Fruit fly (Drosophila melanogaster): Measurements from ENCODE around the gene CHKov1.

CHKov1 gene

DNA sequence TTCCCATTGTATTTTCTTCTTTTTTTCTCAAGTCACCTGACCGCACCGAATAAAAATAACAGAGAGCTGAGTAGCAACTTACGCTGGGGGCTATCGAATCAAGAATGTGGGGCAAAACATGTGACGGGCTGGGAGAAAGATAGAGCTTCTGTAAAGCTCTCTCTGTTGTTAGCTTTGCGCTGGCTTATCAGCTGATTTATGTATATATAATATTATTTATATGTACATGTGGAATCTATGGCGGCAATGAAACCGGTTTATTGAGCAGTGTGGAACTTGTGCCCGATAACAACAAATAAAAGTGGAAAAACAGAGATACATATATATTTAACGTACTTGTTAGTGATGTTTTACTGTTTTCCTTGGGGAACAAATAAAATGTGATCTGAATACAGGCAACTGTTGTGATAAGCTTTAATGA is 36.2 kb downstream of the CHKov1 start, which contains the start of gene CG31098:
CG31098 (minus strand) TSS at position 114 of the 421 bp plus-strand sequence.
- peak; percentile 64 for TF ChIP-seq h (GFP tag; optimal IDR thresholded peaks at IDR 0.05)
- TF ChIP-seq sage (GFP tag; optimal IDR thresholded peaks at IDR 0.05), result peak; percentile 67
- TF ChIP-seq Mio (GFP tag; optimal IDR thresholded peaks at IDR 0.05), result no peak
- TF ChIP-seq CrebA (GFP tag; optimal IDR thresholded peaks at IDR 0.05; ENCODE audit: borderline replicate concordance), result peak; percentile 93
- peak; percentile 21 for TF ChIP-seq rgr (GFP tag; optimal IDR thresholded peaks at IDR 0.05)
- no peak for TF ChIP-seq Dfd (GFP tag; optimal IDR thresholded peaks at IDR 0.05)
- TF ChIP-seq psq (GFP tag; optimal IDR thresholded peaks at IDR 0.05), result no peak
- peak; percentile 74 for TF ChIP-seq brk (GFP tag; optimal IDR thresholded peaks at IDR 0.05)
- no peak for TF ChIP-seq dmrt93B (GFP tag; optimal IDR thresholded peaks at IDR 0.05)
- no peak for TF ChIP-seq N (GFP tag; optimal IDR thresholded peaks at IDR 0.05)
- no peak for TF ChIP-seq lola (GFP tag; optimal IDR thresholded peaks at IDR 0.05)
- no peak for TF ChIP-seq CG32264 (GFP tag; optimal IDR thresholded peaks at IDR 0.05)
- peak; percentile 16 for TF ChIP-seq OdsH (GFP tag; optimal IDR thresholded peaks at IDR 0.05)
- peak; percentile 85 for TF ChIP-seq Rel (GFP tag; optimal IDR thresholded peaks at IDR 0.05)
- no peak for TF ChIP-seq Rel (tag; optimal IDR thresholded peaks at IDR 0.05)
- TF ChIP-seq tai (GFP tag; optimal IDR thresholded peaks at IDR 0.05), result no peak
- no peak for TF ChIP-seq Myc (optimal IDR thresholded peaks at IDR 0.05)

DNA sequence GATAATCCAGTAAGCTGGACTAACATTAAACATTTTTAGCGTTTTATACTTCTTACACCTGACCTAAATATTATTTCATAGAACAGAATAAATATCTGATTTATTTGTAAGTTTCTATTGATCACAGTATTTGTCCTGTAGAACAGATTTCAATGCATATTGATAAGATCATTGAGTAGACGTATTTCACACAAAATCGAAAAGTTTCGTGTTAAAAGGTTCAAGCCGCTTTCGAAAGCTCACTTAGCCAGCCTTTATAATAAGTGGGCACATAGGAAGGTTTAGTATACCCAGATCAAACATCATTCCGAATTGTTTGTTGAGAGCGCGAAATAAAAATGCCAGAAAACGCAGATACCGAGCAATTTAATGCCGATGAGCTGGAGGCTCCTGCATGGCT is 39.5 kb downstream of the CHKov1 start, which contains the start of gene CG11893:
CG11893 (plus strand) TSS at position 301 of the 400 bp plus-strand sequence.
- TF ChIP-seq pan (optimal IDR thresholded peaks at IDR 0.05) (no peak), brk (GFP tag; optimal IDR thresholded peaks at IDR 0.05) (no peak), Vsx2 (GFP tag; optimal IDR thresholded peaks at IDR 0.05; ENCODE audit: partially characterized antibody) (no peak), rgr (GFP tag; optimal IDR thresholded peaks at IDR 0.05) (no peak), usp (GFP tag; optimal IDR thresholded peaks at IDR 0.05) (no peak), GATAd (GFP tag; optimal IDR thresholded peaks at IDR 0.05) (no peak), sage (GFP tag; optimal IDR thresholded peaks at IDR 0.05) (no peak), sv (GFP tag; optimal IDR thresholded peaks at IDR 0.05) (no peak), fru (GFP tag; optimal IDR thresholded peaks at IDR 0.05) (no peak), HLH106 (tag; optimal IDR thresholded peaks at IDR 0.05) (no peak), Hr78 (GFP tag; optimal IDR thresholded peaks at IDR 0.05) (no peak), lola (GFP tag; optimal IDR thresholded peaks at IDR 0.05) (no peak), dmrt93B (GFP tag; optimal IDR thresholded peaks at IDR 0.05) (no peak), Dif (GFP tag; optimal IDR thresholded peaks at IDR 0.05; ENCODE audit: partially characterized antibody) (no peak), OdsH (GFP tag; optimal IDR thresholded peaks at IDR 0.05) (no peak), N (GFP tag; optimal IDR thresholded peaks at IDR 0.05) (no peak), woc (GFP tag; optimal IDR thresholded peaks at IDR 0.05) (no peak), psq (GFP tag; optimal IDR thresholded peaks at IDR 0.05) (no peak)

DNA sequence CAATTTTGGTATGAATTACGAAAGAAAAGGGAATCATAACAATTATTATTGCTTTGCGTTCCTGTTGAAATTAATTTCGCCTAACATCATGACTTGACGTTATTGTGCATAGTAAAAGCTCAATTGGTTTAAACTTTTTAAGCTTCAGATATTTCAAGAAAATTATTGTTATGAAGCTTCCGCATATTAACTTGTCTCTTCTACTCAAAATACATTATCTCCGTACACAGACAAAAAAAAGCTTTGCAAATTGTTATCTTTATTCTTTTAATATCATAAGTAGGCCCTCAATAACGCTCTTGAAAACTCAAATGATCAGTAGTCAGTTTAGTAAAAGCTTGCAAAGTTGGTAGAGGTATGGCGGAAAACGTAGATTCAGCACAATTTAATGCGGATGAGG is 42.0 kb downstream of the CHKov1 start, which contains the start of gene CG13658:
CG13658 (plus strand) TSS at position 347 of the 400 bp plus-strand sequence.
- TF ChIP-seq jim (GFP tag; optimal IDR thresholded peaks at IDR 0.05) (no peak), CG32264 (GFP tag; optimal IDR thresholded peaks at IDR 0.05) (no peak), Jra (GFP tag; optimal IDR thresholded peaks at IDR 0.05) (no peak), Dfd (GFP tag; optimal IDR thresholded peaks at IDR 0.05) (no peak)

DNA sequence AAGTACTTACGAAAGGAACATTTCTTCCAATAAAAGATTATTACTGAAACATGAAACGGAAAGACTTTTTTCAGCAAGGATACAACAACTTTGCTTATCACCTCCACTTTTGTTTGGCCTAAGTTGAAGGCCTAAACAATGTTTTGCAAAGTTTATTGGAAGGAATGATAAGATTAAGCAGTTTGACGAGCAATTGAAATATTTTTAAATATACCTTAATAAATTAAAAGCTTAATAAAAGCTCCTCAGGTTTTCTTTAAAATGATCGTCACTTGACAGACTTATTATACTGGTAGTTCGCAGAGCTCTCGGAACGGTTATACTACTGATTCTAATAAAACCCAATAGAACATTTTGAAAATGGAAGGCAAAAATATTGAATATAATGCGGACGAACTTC is 43.9 kb downstream of the CHKov1 start, which contains the start of gene CG31104:
CG31104 (plus strand) TSS at position 301 of the 400 bp plus-strand sequence.
- no peak for TF ChIP-seq pan (optimal IDR thresholded peaks at IDR 0.05)

DNA sequence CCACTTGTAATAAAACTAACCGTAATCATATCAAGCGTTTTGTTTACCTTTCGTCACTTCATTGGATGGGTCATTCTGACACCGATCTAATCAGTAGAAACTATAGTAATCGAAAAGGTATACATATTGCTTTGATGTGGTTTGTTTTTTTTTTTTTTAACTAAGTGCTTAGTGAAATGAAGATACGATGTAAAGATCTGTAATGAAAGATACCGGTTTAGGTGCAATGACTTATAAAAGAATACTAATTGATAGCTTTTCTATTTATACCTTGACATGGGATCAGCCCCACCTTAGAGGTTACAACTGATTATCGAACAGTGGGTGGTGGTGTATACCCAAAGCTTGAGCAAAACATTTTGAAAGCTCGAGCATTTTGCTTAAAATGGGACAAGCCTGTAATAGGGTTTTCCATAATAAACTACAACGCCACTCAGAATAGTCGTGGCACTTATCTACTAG is 45.9 kb downstream of the CHKov1 start, which contains the start of gene CG31300:
CG31300 (plus strand) TSS at position 412 of the 462 bp plus-strand sequence.
- TF ChIP-seq usp (GFP tag; optimal IDR thresholded peaks at IDR 0.05) (no peak), N (GFP tag; optimal IDR thresholded peaks at IDR 0.05) (no peak), OdsH (GFP tag; optimal IDR thresholded peaks at IDR 0.05) (no peak), Sp1 (GFP tag; optimal IDR thresholded peaks at IDR 0.05) (no peak), Abd-B (GFP tag; optimal IDR thresholded peaks at IDR 0.05) (no peak), dl (GFP tag; optimal IDR thresholded peaks at IDR 0.05; ENCODE audit: insufficient read depth in 1 of 2, partially characterized antibody in 2 of 2) (no peak), pan (optimal IDR thresholded peaks at IDR 0.05) (no peak), lola (GFP tag; optimal IDR thresholded peaks at IDR 0.05) (no peak), dmrt93B (GFP tag; optimal IDR thresholded peaks at IDR 0.05) (no peak), Vsx2 (GFP tag; optimal IDR thresholded peaks at IDR 0.05; ENCODE audit: partially characterized antibody) (no peak), HLH106 (tag; optimal IDR thresholded peaks at IDR 0.05) (no peak), Dif (GFP tag; optimal IDR thresholded peaks at IDR 0.05; ENCODE audit: partially characterized antibody) (no peak), Dfd (GFP tag; optimal IDR thresholded peaks at IDR 0.05) (no peak), Hr78 (GFP tag; optimal IDR thresholded peaks at IDR 0.05) (no peak), CrebA (GFP tag; optimal IDR thresholded peaks at IDR 0.05; ENCODE audit: borderline replicate concordance) (no peak), Hr83 (GFP tag; optimal IDR thresholded peaks at IDR 0.05; ENCODE audit: poor library complexity, severe bottlenecking) (no peak), sage (GFP tag; optimal IDR thresholded peaks at IDR 0.05) (no peak)
